Worm (Caenorhabditis elegans): ENCODE measurements around the gene rbmx-2.

The rbmx-2 gene

ce11 chrII:6168714-6169113, 28.0 kb downstream of the rbmx-2 start:
- TF ChIP-seq snpc-4 (tag; optimal IDR thresholded peaks at IDR 0.05) (no peak), C04F5.9 (tag; optimal IDR thresholded peaks at IDR 0.05) (no peak), nhr-85 (tag) (no peak), ztf-4 (tag; optimal IDR thresholded peaks at IDR 0.05) (no peak), dpl-1 (GFP tag; optimal IDR thresholded peaks at IDR 0.05) (no peak), swsn-7 (tag; optimal IDR thresholded peaks at IDR 0.05) (no peak), Y116A8C.19 (tag; optimal IDR thresholded peaks at IDR 0.05; ENCODE audit: borderline replicate concordance) (no peak), zip-4 (GFP tag; optimal IDR thresholded peaks at IDR 0.05) (no peak), C34B4.2 (tag; optimal IDR thresholded peaks at IDR 0.05) (no peak), unc-86 (tag; optimal IDR thresholded peaks at IDR 0.05) (no peak), lin-35 (GFP tag; optimal IDR thresholded peaks at IDR 0.05) (no peak), mdl-1 (tag; optimal IDR thresholded peaks at IDR 0.05) (no peak), dsc-1 (tag; optimal IDR thresholded peaks at IDR 0.05) (no peak), unc-30 (tag; optimal IDR thresholded peaks at IDR 0.05) (no peak), elt-2 (tag; optimal IDR thresholded peaks at IDR 0.05) (no peak), elt-3 (tag; optimal IDR thresholded peaks at IDR 0.05) (no peak)

- TF ChIP-seq fkh-4 (tag; optimal IDR thresholded peaks at IDR 0.05; ENCODE audit: borderline replicate concordance) (no peak), mef-2 (tag; optimal IDR thresholded peaks at IDR 0.05) (no peak), nhr-77 (tag; optimal IDR thresholded peaks at IDR 0.05) (no peak), nhr-237 (tag; optimal IDR thresholded peaks at IDR 0.05) (no peak), nhr-71 (tag; optimal IDR thresholded peaks at IDR 0.05) (no peak), mab-9 (GFP tag; IDR thresholded peaks at IDR 0.05) (no peak), lin-14 (GFP tag; optimal IDR thresholded peaks at IDR 0.05) (peak; percentile 14), aha-1 (tag; optimal IDR thresholded peaks at IDR 0.05) (no peak), unc-130 (tag; optimal IDR thresholded peaks at IDR 0.05) (no peak), elt-3 (tag; optimal IDR thresholded peaks at IDR 0.05) (no peak), isw-1 (GFP tag; IDR thresholded peaks at IDR 0.05) (no peak), fkh-10 (GFP tag; optimal IDR thresholded peaks at IDR 0.05) (peak; percentile 64), efl-3 (GFP tag; optimal IDR thresholded peaks at IDR 0.05) (no peak), nhr-84 (tag; optimal IDR thresholded peaks at IDR 0.05) (no peak)
Measured at ce11 chrII:6165152-6165551, 31.6 kb downstream of the rbmx-2 start.

ce11 chrII:6160994-6161393, 35.8 kb downstream of the rbmx-2 start, which contains the start of gene exp-1:
exp-1 (minus strand) TSS chrII:6161094.
- TF ChIP-seq vab-15 (tag; optimal IDR thresholded peaks at IDR 0.05) (no peak), egl-27 (tag; optimal IDR thresholded peaks at IDR 0.05) (no peak), F16B12.6 (tag; optimal IDR thresholded peaks at IDR 0.05) (no peak), efl-1 (optimal IDR thresholded peaks at IDR 0.05) (no peak), efl-1 (GFP tag; optimal IDR thresholded peaks at IDR 0.05 in 1 of 2) (peak in 1 of 2 experiments; percentile 35), hlh-4 (tag; optimal IDR thresholded peaks at IDR 0.05) (no peak), nhr-12 (tag; optimal IDR thresholded peaks at IDR 0.05) (no peak)

- no peak for TF ChIP-seq unc-86 (tag; optimal IDR thresholded peaks at IDR 0.05)
Measured at ce11 chrII:6158111-6158510, 38.6 kb downstream of the rbmx-2 start.

- TF ChIP-seq fos-1 (tag; optimal IDR thresholded peaks at IDR 0.05) (no peak), tbx-2 (tag; optimal IDR thresholded peaks at IDR 0.05) (no peak), ceh-82 (tag; optimal IDR thresholded peaks at IDR 0.05) (peak in 1 of 3 experiments; percentile 9), fkh-10 (GFP tag; optimal IDR thresholded peaks at IDR 0.05) (peak; percentile 94), lin-14 (GFP tag; optimal IDR thresholded peaks at IDR 0.05) (peak; percentile 69), ceh-90 (tag; optimal IDR thresholded peaks at IDR 0.05) (no peak), zag-1 (tag; optimal IDR thresholded peaks at IDR 0.05) (no peak), unc-86 (tag; optimal IDR thresholded peaks at IDR 0.05) (no peak), mep-1 (tag; optimal IDR thresholded peaks at IDR 0.05) (no peak), egl-13 (tag; optimal IDR thresholded peaks at IDR 0.05) (peak; percentile 5), dsc-1 (tag; optimal IDR thresholded peaks at IDR 0.05) (no peak), lin-35 (GFP tag; optimal IDR thresholded peaks at IDR 0.05) (no peak), hpl-2 (GFP tag; optimal IDR thresholded peaks at IDR 0.05) (no peak), nhr-90 (tag; optimal IDR thresholded peaks at IDR 0.05; ENCODE audit: poor library complexity) (no peak)
Measured at ce11 chrII:6149434-6149833, 47.3 kb downstream of the rbmx-2 start.

Data from whole organism, L1 larva.